Worm (Caenorhabditis elegans) whole organism, early embryonic: Measurements from ENCODE around the gene iglr-1.

Experiments
- ama-1 ChIP-seq: fragments of 150-350 bp; optimal IDR thresholded peaks from 2 replicates; lab custom pipeline; 2014
- tra-4 ChIP-seq: sonication (generic microtip); optimal IDR thresholded peaks from 2 replicates; lab custom pipeline; 2017; ENCODE audit warnings: missing genetic modification characterization, missing compliant biosample characterization

ce11 chrX:14976840-14977534 is 14.2 kb downstream of the iglr-1 start:
- no peak for TF ChIP-seq ama-1 (lab: Kevin White, UChicago)
- TF ChIP-seq tra-4: no peak
